Worm (Caenorhabditis elegans): ENCODE results near the gene C46F9.5.

DNA sequence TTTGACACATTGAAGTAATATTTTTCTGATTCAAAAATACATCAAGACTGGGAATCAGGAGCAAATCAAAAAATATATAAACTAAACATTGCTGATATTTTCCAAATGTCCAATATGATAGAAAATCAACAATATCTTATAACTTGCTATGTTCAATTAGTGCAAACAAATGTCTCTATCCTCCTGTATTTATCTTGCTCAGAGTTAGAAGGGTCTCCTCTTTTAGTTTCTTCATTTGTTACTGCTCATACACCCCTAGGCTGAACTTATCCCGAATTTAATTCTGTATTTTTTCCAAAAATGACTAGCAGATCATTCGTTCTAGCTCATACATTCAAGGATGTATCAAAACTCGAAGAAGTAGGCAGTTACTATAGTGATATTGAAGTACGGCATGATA lies 6.6 kb downstream of the C46F9.5 start, which contains the start of gene math-23:
- TF ChIP-seq nhr-80 (tag; optimal IDR thresholded peaks at IDR 0.05) (no peak), Y67H2A.10 (GFP tag; conservative IDR thresholded peaks at IDR 0.05) (no peak), chd-7 (tag; optimal IDR thresholded peaks at IDR 0.05) (no peak), nfyb-1 (GFP tag; IDR thresholded peaks at IDR 0.05) (no peak), ztf-22 (GFP tag; optimal IDR thresholded peaks at IDR 0.05) (no peak), attf-3 (GFP tag; conservative IDR thresholded peaks at IDR 0.05) (no peak), tbx-9 (tag; optimal IDR thresholded peaks at IDR 0.05; ENCODE audit: borderline replicate concordance) (no peak), aptf-3 (GFP tag; IDR thresholded peaks at IDR 0.05) (no peak), F57C9.4 (tag; optimal IDR thresholded peaks at IDR 0.05) (no peak), lin-54 (GFP tag; optimal IDR thresholded peaks at IDR 0.05) (no peak), B0035.1 (tag; optimal IDR thresholded peaks at IDR 0.05) (no peak)
